Fruit fly (Drosophila melanogaster): Measurements from ENCODE around the gene Ir7f.

Ir7f gene

DNA sequence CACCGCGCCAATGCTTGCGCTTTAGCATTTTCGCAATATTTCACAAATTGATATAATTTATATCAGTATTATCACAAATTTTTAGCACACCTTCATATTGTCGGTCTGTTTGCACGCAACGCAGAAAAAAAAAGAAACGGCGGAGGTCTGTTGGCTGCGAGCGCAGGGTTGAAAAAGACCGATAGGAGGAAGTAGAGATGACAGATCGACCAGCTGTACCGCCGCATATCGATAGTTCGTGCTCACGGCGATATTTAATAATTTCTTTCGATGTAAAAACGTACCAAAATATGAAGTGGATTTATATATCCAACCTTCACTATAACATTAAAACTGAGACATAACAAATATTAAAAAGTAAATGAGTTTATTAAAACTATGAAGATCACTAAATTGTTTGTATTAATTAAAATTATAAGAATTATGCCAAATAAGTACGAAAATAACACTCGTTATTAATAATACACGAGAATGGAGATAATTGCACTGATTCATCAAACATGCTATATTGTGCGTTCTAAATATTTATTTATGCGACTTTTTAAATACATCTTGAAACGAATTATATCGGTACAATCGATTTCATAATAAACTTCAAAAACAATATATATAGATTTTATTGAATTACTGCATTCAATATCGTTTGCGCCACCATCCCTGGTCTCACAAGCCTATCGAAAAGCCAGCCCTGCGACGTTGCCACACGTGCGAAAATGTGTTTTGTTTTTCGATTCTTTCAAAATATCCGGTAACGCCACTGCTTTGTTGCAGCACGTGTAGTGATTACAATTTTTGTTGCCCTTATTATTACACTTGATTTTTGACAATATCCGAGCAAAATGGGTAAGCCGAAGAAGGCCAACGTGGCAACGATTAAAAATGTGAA is 17.6 kb upstream of the Ir7f start, which contains the start of the genes RpS6 and bys (continued):
- TF ChIP-seq amos (GFP tag; IDR thresholded peaks at IDR 0.05; ENCODE audit: partially characterized antibody), result peak; percentile 92
- TF ChIP-seq CG14667 (GFP tag; IDR thresholded peaks at IDR 0.05), result peak; percentile 27; the same call in 1 of the 2 replicates
- TF ChIP-seq chif (GFP tag; optimal IDR thresholded peaks at IDR 0.05), result peak in 1 of 2 experiments; percentile 8
- TF ChIP-seq tin (GFP tag; optimal IDR thresholded peaks at IDR 0.05), result peak; percentile 36
- TF ChIP-seq D19A (tag; optimal IDR thresholded peaks at IDR 0.05), result no peak
- peak; percentile 49 for TF ChIP-seq CG6854 (GFP tag; optimal IDR thresholded peaks at IDR 0.05)
- TF ChIP-seq Max (GFP tag; optimal IDR thresholded peaks at IDR 0.05), result peak; percentile 74
- no peak for TF ChIP-seq dimm (GFP tag; IDR thresholded peaks at IDR 0.05)
- no peak for TF ChIP-seq CG10959 (GFP tag; IDR thresholded peaks at IDR 0.05)
- TF ChIP-seq CG14441 (GFP tag; IDR thresholded peaks at IDR 0.05), result peak; percentile 58
- TF ChIP-seq gro (GFP tag; optimal IDR thresholded peaks at IDR 0.05), result peak; percentile 62
- no peak for TF ChIP-seq HmgD (GFP tag; optimal IDR thresholded peaks at IDR 0.05)
- TF ChIP-seq CG13123 (GFP tag; optimal IDR thresholded peaks at IDR 0.05), result no peak
- no peak for TF ChIP-seq Fer2 (tag; optimal IDR thresholded peaks at IDR 0.05)
- TF ChIP-seq CG6654 (GFP tag; optimal IDR thresholded peaks at IDR 0.05), result no peak
- TF ChIP-seq Trl (optimal IDR thresholded peaks at IDR 0.05), result no peak
- TF ChIP-seq Trl (GFP tag; optimal IDR thresholded peaks at IDR 0.05), result peak; percentile 10
- TF ChIP-seq Dip3 (GFP tag; optimal IDR thresholded peaks at IDR 0.05), result peak; percentile 28
- peak; percentile 82 for TF ChIP-seq CG7928 (GFP tag; optimal IDR thresholded peaks at IDR 0.05)
- TF ChIP-seq eve (GFP tag; optimal IDR thresholded peaks at IDR 0.05), result no peak
- TF ChIP-seq pros (GFP tag; optimal IDR thresholded peaks at IDR 0.05), result no peak
- TF ChIP-seq esg (GFP tag; conservative IDR thresholded peaks at IDR 0.05), result no peak
- no peak for TF ChIP-seq sima (GFP tag; optimal IDR thresholded peaks at IDR 0.05)
- TF ChIP-seq pita (GFP tag; optimal IDR thresholded peaks at IDR 0.05), result no peak
- TF ChIP-seq CG33557 (GFP tag; optimal IDR thresholded peaks at IDR 0.05), result peak; percentile 19
- TF ChIP-seq h (optimal IDR thresholded peaks at IDR 0.05), result no peak
- peak; percentile 77 for TF ChIP-seq CG14860 (GFP tag; IDR thresholded peaks at IDR 0.05; ENCODE audit: partially characterized antibody)
- no peak for TF ChIP-seq fd102C (GFP tag; optimal IDR thresholded peaks at IDR 0.05)
- peak; percentile 89 for TF ChIP-seq ci (GFP tag; IDR thresholded peaks at IDR 0.05)
- no peak for TF ChIP-seq exex (tag; optimal IDR thresholded peaks at IDR 0.05)
- peak; percentile 32 for TF ChIP-seq her (GFP tag; optimal IDR thresholded peaks at IDR 0.05)
- peak; percentile 78 for TF ChIP-seq hb (GFP tag; IDR thresholded peaks at IDR 0.05; ENCODE audit: partially characterized antibody)
- no peak for TF ChIP-seq prd (optimal IDR thresholded peaks at IDR 0.05)
- TF ChIP-seq prd (GFP tag; IDR thresholded peaks at IDR 0.05), result peak; percentile 41; the same call in 1 of the 3 replicates
- TF ChIP-seq CG32532 (GFP tag; IDR thresholded peaks at IDR 0.05), result peak; percentile 73
- TF ChIP-seq CG15269 (tag; optimal IDR thresholded peaks at IDR 0.05), result peak; percentile 24
- TF ChIP-seq Dek (tag; optimal IDR thresholded peaks at IDR 0.05), result no peak
- TF ChIP-seq CG34224 (GFP tag; IDR thresholded peaks at IDR 0.05; ENCODE audit: partially characterized antibody), result peak; percentile 70
- peak; percentile 51 for TF ChIP-seq unpg (GFP tag; optimal IDR thresholded peaks at IDR 0.05)
- peak; percentile 7 for TF ChIP-seq slp2 (GFP tag; optimal IDR thresholded peaks at IDR 0.05)
- peak; percentile 46 for TF ChIP-seq CrebB (tag; optimal IDR thresholded peaks at IDR 0.05)
- TF ChIP-seq Fer1 (GFP tag; optimal IDR thresholded peaks at IDR 0.05), result peak; percentile 59
- peak; percentile 68 for TF ChIP-seq CG30403 (GFP tag; optimal IDR thresholded peaks at IDR 0.05)
- peak; percentile 58 for TF ChIP-seq hbn (GFP tag; IDR thresholded peaks at IDR 0.05; ENCODE audit: partially characterized antibody)
- TF ChIP-seq CG11560 (tag; IDR thresholded peaks at IDR 0.05), result no peak
- TF ChIP-seq CG8359 (GFP tag; optimal IDR thresholded peaks at IDR 0.05; ENCODE audit: borderline replicate concordance), result no peak
- no peak for TF ChIP-seq Tbp (GFP tag; optimal IDR thresholded peaks at IDR 0.05)
- peak; percentile 58; the same call in 1 of the 3 replicates for TF ChIP-seq H15 (GFP tag; IDR thresholded peaks at IDR 0.05)
- peak; percentile 26 for TF ChIP-seq CG15479 (GFP tag; optimal IDR thresholded peaks at IDR 0.05)
- no peak for TF ChIP-seq CG4404 (GFP tag; IDR thresholded peaks at IDR 0.05)
